Fruit fly (Drosophila melanogaster): ENCODE measurements around the gene CG12003.

CG12003 gene

dm6 chr3L:1609611-1610010, 44.4 kb downstream of the CG12003 start:
- TF ChIP-seq usp (GFP tag; optimal IDR thresholded peaks at IDR 0.05): no peak

- TF ChIP-seq Dll (optimal IDR thresholded peaks at IDR 0.05): no peak
- TF ChIP-seq pan (optimal IDR thresholded peaks at IDR 0.05): no peak
- no peak for TF ChIP-seq CG8478 (optimal IDR thresholded peaks at IDR 0.05)
- no peak for TF ChIP-seq EcR (GFP tag; optimal IDR thresholded peaks at IDR 0.05)
- no peak for TF ChIP-seq usp (GFP tag; optimal IDR thresholded peaks at IDR 0.05)
- no peak for TF ChIP-seq psq (optimal IDR thresholded peaks at IDR 0.05)
Observed at dm6 chr3L:1614465-1615084, 49.4 kb downstream of the CG12003 start.

dm6 chr3L:1615701-1616100, 50.5 kb downstream of the CG12003 start, which contains the start of gene CG12105:
TSS of gene CG12105 (minus strand) at chr3L:1615801.
- TF ChIP-seq pan (optimal IDR thresholded peaks at IDR 0.05) (no peak), CG8478 (optimal IDR thresholded peaks at IDR 0.05) (no peak), EcR (GFP tag; optimal IDR thresholded peaks at IDR 0.05) (no peak), Dll (optimal IDR thresholded peaks at IDR 0.05) (no peak), usp (GFP tag; optimal IDR thresholded peaks at IDR 0.05) (no peak), psq (optimal IDR thresholded peaks at IDR 0.05) (no peak)
